Worm (Caenorhabditis elegans): ENCODE results near the gene lin-8.
"Not testable (repeated sequence)": the region's sequence is repeated elsewhere in the genome, so short reads cannot be mapped to it uniquely, and the experiment has no call there.

lin-8 gene

ce11 chrII:3032480-3032879, 24.1 kb upstream of the lin-8 start, which contains the start of gene B0454.6:
Gene B0454.6 (plus strand): TSS chrII:3032780.
- TF ChIP-seq F26F4.8 (GFP tag; conservative IDR thresholded peaks at IDR 0.05); lin-15B (tag; optimal IDR thresholded peaks at IDR 0.05); zip-11 (GFP tag; IDR thresholded peaks at IDR 0.05): not testable (repeated sequence)

- no peak for TF ChIP-seq lir-3 (tag; optimal IDR thresholded peaks at IDR 0.05)
- TF ChIP-seq nhr-28 (tag; optimal IDR thresholded peaks at IDR 0.05), result no peak
- TF ChIP-seq nhr-25 (tag; optimal IDR thresholded peaks at IDR 0.05; ENCODE audit: borderline replicate concordance, insufficient read depth), result no peak
- no peak for TF ChIP-seq R02D3.7 (tag; optimal IDR thresholded peaks at IDR 0.05)
- no peak for TF ChIP-seq mep-1 (tag; optimal IDR thresholded peaks at IDR 0.05)
- peak; percentile 55 for TF ChIP-seq ceh-28 (tag; optimal IDR thresholded peaks at IDR 0.05)
- no peak for TF ChIP-seq snpc-4 (tag; optimal IDR thresholded peaks at IDR 0.05)
- TF ChIP-seq Y5F2A.4 (GFP tag; optimal IDR thresholded peaks at IDR 0.05), result no peak
- peak; percentile 75 for TF ChIP-seq set-16 (GFP tag; IDR thresholded peaks at IDR 0.05)
- no peak for TF ChIP-seq lin-38 (GFP tag; IDR thresholded peaks at IDR 0.05)
Measured at ce11 chrII:3034914-3035313, 21.7 kb upstream of the lin-8 start.

ce11 chrII:3036344-3036743, 20.3 kb upstream of the lin-8 start:
- TF ChIP-seq ama-1 (optimal IDR thresholded peaks at IDR 0.05) (no peak), lin-29 (GFP tag; IDR thresholded peaks at IDR 0.05) (no peak), sdz-12 (GFP tag; optimal IDR thresholded peaks at IDR 0.05) (no peak), fos-1 (tag; optimal IDR thresholded peaks at IDR 0.05) (no peak), aha-1 (tag) (peak; percentile 81), ces-1 (GFP tag; optimal IDR thresholded peaks at IDR 0.05) (no peak), ZK546.5 (tag; optimal IDR thresholded peaks at IDR 0.05) (no peak), F26F4.8 (GFP tag; conservative IDR thresholded peaks at IDR 0.05) (no peak), ZK337.2 (GFP tag; IDR thresholded peaks at IDR 0.05) (0 out of 2 replicates have a peak, but pooled peaks have one; percentile 10), tra-1 (GFP tag; IDR thresholded peaks at IDR 0.05) (0 out of 2 replicates have a peak, but pooled peaks have one; percentile 16), madf-9 (GFP tag; conservative IDR thresholded peaks at IDR 0.05) (no peak), zip-11 (GFP tag; IDR thresholded peaks at IDR 0.05) (no peak), skn-1 (tag; optimal IDR thresholded peaks at IDR 0.05) (no peak), dpl-1 (GFP tag; optimal IDR thresholded peaks at IDR 0.05) (no peak), lin-38 (GFP tag; IDR thresholded peaks at IDR 0.05) (peak; percentile 45), ceh-20 (GFP tag; IDR thresholded peaks at IDR 0.05) (peak; percentile 23; the same call in 1 of the 2 replicates), T20F7.1 (GFP tag; optimal IDR thresholded peaks at IDR 0.05) (no peak), nhr-48 (tag; optimal IDR thresholded peaks at IDR 0.05) (no peak), mes-2 (tag; optimal IDR thresholded peaks at IDR 0.05; ENCODE audit: poor library complexity, severe bottlenecking) (no peak), hlh-11 (tag; optimal IDR thresholded peaks at IDR 0.05) (no peak), nhr-28 (tag; optimal IDR thresholded peaks at IDR 0.05) (no peak)

ce11 chrII:3038453-3038909, 18.1 kb upstream of the lin-8 start, which contains the start of the genes B0454.26 and B0454.5:
Gene B0454.26 (minus strand): TSS chrII:3038553.
Gene B0454.5 (plus strand): TSS chrII:3038859.
- no peak for TF ChIP-seq gei-8 (GFP tag; optimal IDR thresholded peaks at IDR 0.05)
- no peak for TF ChIP-seq aly-2 (tag; optimal IDR thresholded peaks at IDR 0.05)
- TF ChIP-seq arid-1 (GFP tag; conservative IDR thresholded peaks at IDR 0.05), result no peak

- no peak for TF ChIP-seq dmd-8 (GFP tag; IDR thresholded peaks at IDR 0.05)
- no peak for TF ChIP-seq fos-1 (tag; optimal IDR thresholded peaks at IDR 0.05)
- no peak for TF ChIP-seq sdz-12 (GFP tag; optimal IDR thresholded peaks at IDR 0.05)
- no peak for TF ChIP-seq dmd-6 (GFP tag; IDR thresholded peaks at IDR 0.05)
- TF ChIP-seq nhr-111 (GFP tag; optimal IDR thresholded peaks at IDR 0.05), result no peak
- TF ChIP-seq mes-2 (tag; optimal IDR thresholded peaks at IDR 0.05; ENCODE audit: poor library complexity, severe bottlenecking), result no peak
- no peak for TF ChIP-seq fkh-10 (GFP tag; optimal IDR thresholded peaks at IDR 0.05)
- TF ChIP-seq T26A8.4 (GFP tag; IDR thresholded peaks at IDR 0.05), result no peak
- TF ChIP-seq ceh-20 (GFP tag; IDR thresholded peaks at IDR 0.05), result no peak
- no peak for TF ChIP-seq attf-4 (tag; optimal IDR thresholded peaks at IDR 0.05)
- TF ChIP-seq aha-1 (tag), result no peak
- TF ChIP-seq lim-7 (GFP tag; IDR thresholded peaks at IDR 0.05), result no peak
- TF ChIP-seq F10B5.3 (tag; optimal IDR thresholded peaks at IDR 0.05), result no peak
- no peak for TF ChIP-seq D1046.2 (GFP tag; IDR thresholded peaks at IDR 0.05)
- TF ChIP-seq pqm-1 (tag; optimal IDR thresholded peaks at IDR 0.05), result no peak
- no peak for TF ChIP-seq ceh-82 (tag; optimal IDR thresholded peaks at IDR 0.05)
- TF ChIP-seq ama-1 (optimal IDR thresholded peaks at IDR 0.05), result no peak
Measured at ce11 chrII:3043358-3043757, 13.3 kb upstream of the lin-8 start, which contains the start of gene B0454.8. Gene B0454.8 (minus strand): TSS chrII:3043458.
